Fruit fly (Drosophila melanogaster) whole organism, wandering third instar larva: Measurements from ENCODE around the gene Cys.

Source experiments
- dl ChIP-seq, 2 experiments: fragments of 175-275, 200-275 bp in 1 of 2; fragments of 200-275 bp in 1 of 2; sonication (Bioruptor generic); optimal IDR thresholded peaks; lab custom pipeline; 2018; ENCODE audit warnings: mild to moderate bottlenecking in 2 of 2, missing biosample characterization in 2 of 2, missing genetic modification characterization in 2 of 2, moderate library complexity in 2 of 2; ENCODE audit not compliant: partially characterized antibody in 2 of 2, insufficient read depth in 1 of 2
- fru ChIP-seq: fragments of 200-800 bp; sonication (Bioruptor generic); optimal IDR thresholded peaks from 3 replicates; lab custom pipeline; 2016; ENCODE audit warnings: missing biosample characterization, mild to moderate bottlenecking, missing genetic modification characterization

DNA sequence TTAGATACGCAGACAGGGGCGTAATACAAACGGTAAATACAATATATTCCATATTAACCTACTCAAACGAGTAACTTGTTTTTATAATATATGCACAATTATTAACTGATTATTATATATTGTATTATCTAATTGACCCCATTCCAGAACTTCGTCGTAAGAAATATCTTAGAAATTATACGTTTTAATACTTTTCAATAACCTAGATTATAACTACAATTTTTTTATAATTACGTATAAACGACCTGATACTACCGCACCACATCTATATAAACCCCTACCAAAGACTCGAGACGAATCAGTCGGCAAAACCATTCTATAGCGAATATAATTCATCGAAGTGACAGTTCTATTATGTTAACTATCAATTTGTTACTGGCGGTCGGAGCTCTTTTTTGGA is 48.7 kb downstream of the Cys start, which contains the start of gene Cyp313a1:
- TF ChIP-seq fru (GFP tag; lab: Kevin White, UChicago) (no peak), dl (GFP tag; optimal IDR thresholded peaks at IDR 0.05; lab: Kevin White, UChicago; ENCODE audit: insufficient read depth in 1 of 2, partially characterized antibody in 2 of 2) (no peak)
